Fruit fly (Drosophila melanogaster): ENCODE measurements around the gene beat-IIIc.

beat-IIIc gene

dm6 chr2L:17260577-17260976 is at the start of gene beat-IIIc:
Gene beat-IIIc, minus strand, starts transcription at chr2L:17260734.
- no peak for TF ChIP-seq noc (tag; optimal IDR thresholded peaks at IDR 0.05)

DNA sequence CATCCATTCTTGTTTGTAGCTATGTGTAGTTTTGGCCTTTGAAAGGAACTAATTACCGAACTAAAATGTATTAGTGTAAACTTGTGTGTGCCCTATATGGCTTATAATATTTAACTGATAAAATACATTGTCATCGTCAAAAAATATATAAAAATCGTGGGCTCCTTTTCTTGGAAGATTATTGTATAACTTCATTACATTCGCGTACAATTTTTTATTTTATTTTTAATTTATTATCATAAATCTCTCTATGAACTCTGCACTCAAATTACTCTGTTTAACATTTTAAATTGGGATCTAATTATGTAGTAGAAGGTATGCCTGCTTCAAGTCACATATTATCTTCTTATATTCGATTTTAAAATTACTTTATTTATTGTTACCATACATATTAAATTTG is 31.6 kb upstream of the beat-IIIc start, which contains the start of gene CG6380:
TSS of gene CG6380 (minus strand) at position 101 of the 400 bp plus-strand sequence.
- no peak for TF ChIP-seq noc (tag; optimal IDR thresholded peaks at IDR 0.05)

DNA sequence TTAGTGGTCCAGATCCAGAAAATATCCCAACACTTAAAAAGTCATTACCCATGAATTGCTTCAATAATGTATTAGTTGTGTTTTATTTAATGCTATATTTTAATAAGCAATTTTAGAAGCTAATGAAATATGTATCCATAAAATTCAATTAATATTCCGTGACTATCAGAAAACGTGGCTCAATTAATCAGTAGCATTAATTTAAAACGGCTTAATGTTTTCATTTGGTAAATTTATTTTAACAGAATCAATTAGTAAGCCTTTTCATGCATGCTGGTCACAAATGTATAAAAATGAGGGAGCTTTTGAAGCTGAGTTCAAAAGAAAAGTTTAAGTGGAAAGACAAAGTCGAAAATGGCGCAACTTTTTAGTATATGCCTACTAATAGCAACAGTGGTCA is 25.4 kb upstream of the beat-IIIc start, which contains the start of gene CG15140:
TSS of gene CG15140 (plus strand) at position 301 of the 400 bp plus-strand sequence.
- no peak for TF ChIP-seq noc (tag; optimal IDR thresholded peaks at IDR 0.05)

- TF ChIP-seq noc (tag; optimal IDR thresholded peaks at IDR 0.05), result no peak
Observed at dm6 chr2L:17269740-17270139, 9.2 kb upstream of the beat-IIIc start.

DNA sequence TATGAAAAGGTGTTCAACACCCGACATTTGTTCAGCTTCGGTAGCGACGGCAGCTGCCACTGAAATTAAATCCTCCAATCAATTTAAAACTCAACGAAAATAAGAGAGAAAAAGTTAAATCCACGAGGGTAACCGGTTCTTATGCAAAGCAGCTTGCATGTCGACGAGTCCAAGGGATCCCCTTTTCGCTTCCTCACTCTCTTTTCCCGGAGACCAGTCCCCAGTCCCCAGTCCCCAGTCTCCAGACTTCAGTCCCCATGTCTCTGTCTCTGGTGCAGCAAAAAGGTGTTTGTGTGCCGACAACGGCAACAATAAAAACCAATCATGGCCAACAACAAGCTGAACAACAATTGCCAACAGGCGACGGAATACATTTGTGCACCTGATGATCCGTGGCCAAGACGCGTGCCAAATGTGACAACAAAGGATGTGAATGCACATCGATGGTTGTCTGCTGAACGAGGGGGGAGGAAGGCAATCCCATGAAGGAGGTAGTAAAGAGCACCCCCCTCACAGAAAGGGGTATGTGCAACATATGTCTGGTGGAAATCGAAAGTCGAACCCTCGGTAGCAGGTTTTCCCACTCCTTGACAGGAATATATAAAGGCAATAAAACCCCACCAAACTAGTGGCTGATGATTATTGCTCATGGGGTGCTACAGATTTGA is 7.7 kb upstream of the beat-IIIc start:
- no peak for TF ChIP-seq noc (tag; optimal IDR thresholded peaks at IDR 0.05)

- no peak for TF ChIP-seq noc (tag; optimal IDR thresholded peaks at IDR 0.05)
Observed at dm6 chr2L:17267358-17267750, 6.8 kb upstream of the beat-IIIc start.

DNA sequence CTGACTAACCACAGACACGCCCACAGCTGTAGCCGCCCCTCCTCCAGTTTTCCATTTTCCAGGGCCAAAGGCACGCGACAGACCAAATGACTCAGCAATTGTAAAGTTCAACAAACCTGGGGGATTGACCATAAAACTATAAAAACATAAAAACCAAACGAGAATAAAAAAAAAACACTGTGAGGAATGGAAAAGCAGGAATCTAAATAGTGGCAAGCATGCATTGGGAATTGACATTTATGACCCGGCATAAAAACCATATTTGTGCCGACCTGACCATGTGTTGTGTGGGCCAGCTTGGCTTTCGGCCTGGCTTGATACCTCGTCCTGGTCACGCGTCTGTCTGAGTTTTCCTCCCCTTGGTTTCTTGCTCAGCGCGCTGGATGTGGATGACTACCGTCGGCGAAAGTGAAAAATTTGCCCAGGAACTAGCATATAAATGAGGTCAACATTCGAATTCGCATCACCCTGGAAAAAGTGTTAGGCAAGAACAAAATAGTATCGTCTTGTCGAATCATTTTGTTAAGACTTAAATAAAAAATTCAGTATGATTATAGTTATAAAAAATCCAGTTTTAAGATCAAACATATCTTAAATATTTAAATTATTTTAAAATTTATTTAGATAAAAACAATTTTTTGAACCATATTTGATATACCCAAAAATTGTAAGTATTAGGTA is 6.3 kb upstream of the beat-IIIc start:
- TF ChIP-seq noc (tag; optimal IDR thresholded peaks at IDR 0.05), result no peak

DNA sequence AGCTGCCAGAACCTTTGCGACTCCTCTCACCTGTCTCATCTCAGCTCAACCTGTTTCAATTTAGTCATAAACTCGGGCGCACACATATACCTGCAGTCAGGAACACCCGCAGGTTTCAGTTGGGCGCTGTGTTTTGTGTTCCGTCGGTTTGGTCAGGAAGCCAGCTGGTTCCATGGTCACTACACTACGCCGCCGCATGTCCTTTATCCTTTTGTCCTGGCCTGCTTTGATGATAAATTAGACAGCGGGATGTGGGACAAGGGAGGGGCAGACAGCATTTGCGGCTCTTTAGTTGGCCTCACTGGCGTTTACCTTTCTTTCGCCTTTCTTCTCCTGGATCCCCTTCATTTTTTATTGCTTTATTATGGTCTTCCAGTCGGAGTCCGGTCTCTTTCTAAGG is 2.8 kb upstream of the beat-IIIc start:
- TF ChIP-seq noc (tag; optimal IDR thresholded peaks at IDR 0.05), result no peak

DNA sequence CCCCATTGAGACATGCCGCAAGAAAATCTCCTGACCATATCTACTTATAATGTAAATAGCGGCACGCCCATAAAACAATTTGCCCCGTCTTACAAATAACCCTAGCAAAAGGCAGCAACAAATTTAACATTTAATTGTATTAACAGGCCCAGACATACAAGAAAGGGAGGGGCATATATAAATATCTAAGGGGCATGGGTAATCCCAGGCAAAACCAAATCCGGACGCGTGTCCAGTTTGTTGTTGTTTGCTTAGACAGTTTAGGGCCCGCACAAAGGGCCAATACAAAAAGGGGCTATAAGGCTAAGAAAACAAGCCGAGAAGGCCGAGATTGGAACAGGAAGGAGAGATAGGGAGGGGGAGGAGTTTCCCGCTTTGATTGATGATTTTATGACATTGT is 1.7 kb upstream of the beat-IIIc start:
- no peak for TF ChIP-seq noc (tag; optimal IDR thresholded peaks at IDR 0.05)

DNA sequence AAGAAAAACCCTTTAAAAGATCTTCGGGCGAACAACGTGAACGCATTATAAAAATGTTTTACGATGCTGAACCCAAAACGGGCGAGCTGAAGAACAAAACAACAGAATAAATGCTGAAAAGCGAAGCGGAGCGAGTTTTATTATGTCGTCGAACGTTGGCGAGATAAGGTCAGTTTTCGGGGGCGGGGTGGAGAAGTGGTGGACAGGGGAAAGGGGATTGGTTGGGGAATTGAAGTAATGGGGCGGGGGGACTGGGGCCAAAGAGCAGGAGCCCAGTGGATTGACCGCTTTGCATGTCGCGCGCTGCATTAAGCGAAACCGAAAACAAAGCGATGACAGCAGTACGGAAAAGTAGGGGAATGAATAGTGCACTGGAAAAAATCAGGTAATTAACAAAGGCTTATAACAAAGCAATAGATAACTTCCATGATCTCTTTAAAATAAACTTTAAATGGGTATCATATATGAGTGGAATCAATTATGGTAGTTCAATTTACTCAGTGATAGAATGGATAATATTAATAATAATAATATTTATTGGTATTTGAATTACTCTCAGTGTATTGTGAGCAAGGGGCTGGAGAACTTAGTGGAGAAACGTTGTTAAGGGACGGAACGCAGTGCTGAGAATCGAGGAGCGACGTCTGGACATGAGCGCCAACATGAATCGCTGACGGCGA is 17.3 kb downstream of the beat-IIIc start:
- TF ChIP-seq noc (tag; optimal IDR thresholded peaks at IDR 0.05), result no peak

- no peak for TF ChIP-seq noc (tag; optimal IDR thresholded peaks at IDR 0.05)
Observed at dm6 chr2L:17229394-17229793, 31.1 kb downstream of the beat-IIIc start.

dm6 chr2L:17228119-17228518 is 32.4 kb downstream of the beat-IIIc start:
- no peak for TF ChIP-seq noc (tag; optimal IDR thresholded peaks at IDR 0.05)

- no peak for TF ChIP-seq noc (tag; optimal IDR thresholded peaks at IDR 0.05)
Observed at dm6 chr2L:17227102-17227501, 33.4 kb downstream of the beat-IIIc start.

dm6 chr2L:17223493-17223892 is 37.0 kb downstream of the beat-IIIc start:
- no peak for TF ChIP-seq noc (tag; optimal IDR thresholded peaks at IDR 0.05)

DNA sequence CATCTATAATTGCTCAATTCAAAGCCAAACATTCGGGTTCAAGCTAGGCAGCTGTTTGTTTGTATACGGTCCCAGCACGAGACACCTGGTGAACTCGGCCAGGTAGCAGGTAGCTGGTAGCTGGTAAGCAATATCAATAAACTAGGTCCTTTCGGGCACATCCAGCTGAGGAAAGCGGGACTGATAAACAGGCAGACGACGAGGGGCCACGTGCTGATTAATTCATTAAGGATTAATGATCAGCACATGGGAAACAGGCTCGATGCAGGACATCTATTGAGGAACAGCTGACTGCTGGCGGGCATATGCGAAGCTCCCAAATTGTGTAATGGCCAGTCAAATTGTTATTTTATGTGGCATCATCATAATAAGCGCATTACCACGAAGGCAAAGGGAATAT is 38.4 kb downstream of the beat-IIIc start:
- no peak for TF ChIP-seq noc (tag; optimal IDR thresholded peaks at IDR 0.05)

- TF ChIP-seq noc (tag; optimal IDR thresholded peaks at IDR 0.05), result no peak
Observed at dm6 chr2L:17221462-17221861, 39.1 kb downstream of the beat-IIIc start.

DNA sequence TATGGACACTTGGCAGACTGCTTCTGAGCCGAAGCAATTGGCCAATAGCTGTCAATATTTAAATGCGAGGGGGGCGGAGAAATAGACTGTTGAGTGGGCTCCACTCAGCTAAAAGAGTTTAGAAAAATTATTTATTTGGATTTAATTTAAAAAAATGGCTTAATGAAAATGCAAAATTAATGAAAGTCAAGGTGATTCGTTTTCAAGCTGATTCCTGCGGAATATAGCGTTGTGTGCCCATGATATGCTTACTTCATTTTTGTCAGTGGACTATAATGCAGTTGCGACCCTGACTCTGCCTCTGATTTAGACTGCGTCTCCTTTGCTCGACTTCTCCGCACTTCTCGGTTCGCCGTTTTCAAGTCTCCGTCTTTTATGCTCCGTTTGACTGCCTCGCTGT is 43.7 kb downstream of the beat-IIIc start:
- no peak for TF ChIP-seq noc (tag; optimal IDR thresholded peaks at IDR 0.05)

Measured in whole organism, larva.